Worm (Caenorhabditis elegans): Measurements from ENCODE around the gene rft-2.

Gene rft-2

DNA sequence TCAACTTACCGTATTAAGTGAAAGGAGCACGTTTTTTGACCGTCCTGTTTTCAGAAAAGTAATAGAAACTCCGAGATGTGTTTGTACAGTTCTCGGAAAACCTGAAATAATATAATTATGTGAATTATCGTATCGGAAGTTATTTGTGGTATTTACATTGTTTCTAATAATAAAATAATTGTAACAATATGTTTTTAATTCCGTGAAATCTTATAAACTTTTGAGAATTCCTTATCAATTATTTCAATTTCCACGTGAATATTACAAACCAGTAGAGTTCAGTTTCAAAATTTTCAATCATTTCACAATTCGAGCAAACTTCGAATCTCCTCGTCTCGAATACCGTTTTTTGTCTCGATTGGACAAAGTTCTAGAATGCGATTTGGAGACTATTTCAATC, 20.7 kb upstream of the rft-2 start, which contains the start of gene T08H10.3:
T08H10.3 (plus strand) TSS at position 301 of the 400 bp plus-strand sequence.
- no peak for TF ChIP-seq nhr-43 (tag; optimal IDR thresholded peaks at IDR 0.05; ENCODE audit: poor library complexity, severe bottlenecking)
- no peak for TF ChIP-seq ztf-4 (tag; optimal IDR thresholded peaks at IDR 0.05)
- TF ChIP-seq unc-62 (GFP tag; optimal IDR thresholded peaks at IDR 0.05) = no peak
- no peak for TF ChIP-seq hmg-11 (tag; optimal IDR thresholded peaks at IDR 0.05)
- no peak for TF ChIP-seq skn-1 (tag; optimal IDR thresholded peaks at IDR 0.05)
- TF ChIP-seq pha-4 (tag; optimal IDR thresholded peaks at IDR 0.05) = no peak
- no peak for TF ChIP-seq nhr-12 (tag; optimal IDR thresholded peaks at IDR 0.05)
- no peak for TF ChIP-seq nhr-67 (tag; optimal IDR thresholded peaks at IDR 0.05)
- no peak for TF ChIP-seq mml-1 (tag; optimal IDR thresholded peaks at IDR 0.05)
- no peak for TF ChIP-seq jun-1 (tag; optimal IDR thresholded peaks at IDR 0.05)
- no peak for TF ChIP-seq ceh-82 (tag; optimal IDR thresholded peaks at IDR 0.05)
- no peak for TF ChIP-seq lin-39 (tag; optimal IDR thresholded peaks at IDR 0.05)
- TF ChIP-seq unc-39 (tag; optimal IDR thresholded peaks at IDR 0.05) = no peak
- TF ChIP-seq zag-1 (tag; optimal IDR thresholded peaks at IDR 0.05) = no peak
- TF ChIP-seq ama-1 (optimal IDR thresholded peaks at IDR 0.05) = no peak
- no peak for TF ChIP-seq elt-3 (tag; optimal IDR thresholded peaks at IDR 0.05)
- TF ChIP-seq lin-15B (tag; optimal IDR thresholded peaks at IDR 0.05) = no peak
- TF ChIP-seq R02D3.7 (tag; optimal IDR thresholded peaks at IDR 0.05) = no peak
- no peak for TF ChIP-seq fkh-10 (GFP tag; optimal IDR thresholded peaks at IDR 0.05)
- TF ChIP-seq ceh-16 (tag; optimal IDR thresholded peaks at IDR 0.05) = no peak

DNA sequence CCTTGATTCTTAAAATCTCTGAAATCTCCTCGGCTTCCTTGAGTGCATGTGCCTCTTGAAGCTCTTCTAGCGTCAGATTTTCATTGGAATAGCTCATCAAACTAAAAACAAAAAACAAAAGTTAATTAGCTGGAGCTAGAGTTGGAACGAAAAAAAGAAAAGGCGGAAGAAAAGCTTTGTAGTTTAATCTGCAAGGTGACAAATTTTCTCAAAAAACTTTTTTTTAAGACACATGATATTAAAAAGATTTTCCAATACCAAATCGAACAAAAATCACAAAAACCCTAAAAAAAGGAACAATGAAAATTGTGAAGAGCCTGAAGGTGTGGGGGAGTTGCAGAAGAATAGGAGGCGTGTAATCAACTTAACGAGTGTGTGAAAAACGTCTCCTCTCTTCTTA, 4.3 kb upstream of the rft-2 start, which contains the start of gene gnrr-5:
gnrr-5 (minus strand) TSS at position 101 of the 400 bp plus-strand sequence.
- TF ChIP-seq fkh-2 (tag; optimal IDR thresholded peaks at IDR 0.05) = no peak
- TF ChIP-seq fkh-10 (GFP tag; optimal IDR thresholded peaks at IDR 0.05) = peak; percentile 10
- no peak for TF ChIP-seq ztf-11 (tag; optimal IDR thresholded peaks at IDR 0.05)
- no peak for TF ChIP-seq egl-27 (tag; optimal IDR thresholded peaks at IDR 0.05)

DNA sequence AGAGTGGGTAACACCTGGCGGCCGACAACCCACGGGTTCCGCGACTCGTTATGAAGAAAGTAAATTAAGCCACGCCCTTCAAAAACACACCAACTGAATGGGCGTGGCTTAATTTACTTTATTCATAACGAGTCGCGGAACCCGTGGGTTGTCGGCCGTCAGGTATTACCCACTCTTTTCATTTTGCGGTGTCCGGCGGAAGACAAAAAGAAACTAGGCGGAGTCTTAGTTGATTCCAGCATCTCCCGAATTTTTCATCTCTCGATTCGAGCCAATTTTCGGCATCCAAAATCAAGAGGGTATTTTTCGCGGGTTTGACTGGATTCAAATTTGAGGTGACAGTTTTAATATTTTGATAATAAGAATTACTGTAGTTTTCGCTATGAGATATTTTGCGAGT, 2.7 kb downstream of the rft-2 start:
- TF ChIP-seq ceh-28 (tag; optimal IDR thresholded peaks at IDR 0.05) (no peak), ztf-4 (tag; optimal IDR thresholded peaks at IDR 0.05) (no peak), mml-1 (tag; optimal IDR thresholded peaks at IDR 0.05) (no peak), unc-39 (tag; optimal IDR thresholded peaks at IDR 0.05) (no peak), aly-2 (tag; optimal IDR thresholded peaks at IDR 0.05) (no peak), hmg-11 (tag; optimal IDR thresholded peaks at IDR 0.05) (no peak), daf-12 (tag; optimal IDR thresholded peaks at IDR 0.05) (no peak), zag-1 (tag; optimal IDR thresholded peaks at IDR 0.05) (no peak), nhr-67 (tag; optimal IDR thresholded peaks at IDR 0.05) (no peak), pha-4 (tag; optimal IDR thresholded peaks at IDR 0.05) (no peak), nhr-12 (tag; optimal IDR thresholded peaks at IDR 0.05) (no peak), R02D3.7 (tag; optimal IDR thresholded peaks at IDR 0.05) (no peak), skn-1 (tag; optimal IDR thresholded peaks at IDR 0.05) (no peak), tbx-2 (tag; optimal IDR thresholded peaks at IDR 0.05) (no peak), sea-2 (GFP tag; optimal IDR thresholded peaks at IDR 0.05) (no peak), nhr-23 (tag; optimal IDR thresholded peaks at IDR 0.05) (no peak), fkh-10 (GFP tag; optimal IDR thresholded peaks at IDR 0.05) (no peak), nhr-25 (tag; optimal IDR thresholded peaks at IDR 0.05) (no peak), elt-1 (tag; optimal IDR thresholded peaks at IDR 0.05) (no peak), lin-39 (tag; optimal IDR thresholded peaks at IDR 0.05) (no peak)

DNA sequence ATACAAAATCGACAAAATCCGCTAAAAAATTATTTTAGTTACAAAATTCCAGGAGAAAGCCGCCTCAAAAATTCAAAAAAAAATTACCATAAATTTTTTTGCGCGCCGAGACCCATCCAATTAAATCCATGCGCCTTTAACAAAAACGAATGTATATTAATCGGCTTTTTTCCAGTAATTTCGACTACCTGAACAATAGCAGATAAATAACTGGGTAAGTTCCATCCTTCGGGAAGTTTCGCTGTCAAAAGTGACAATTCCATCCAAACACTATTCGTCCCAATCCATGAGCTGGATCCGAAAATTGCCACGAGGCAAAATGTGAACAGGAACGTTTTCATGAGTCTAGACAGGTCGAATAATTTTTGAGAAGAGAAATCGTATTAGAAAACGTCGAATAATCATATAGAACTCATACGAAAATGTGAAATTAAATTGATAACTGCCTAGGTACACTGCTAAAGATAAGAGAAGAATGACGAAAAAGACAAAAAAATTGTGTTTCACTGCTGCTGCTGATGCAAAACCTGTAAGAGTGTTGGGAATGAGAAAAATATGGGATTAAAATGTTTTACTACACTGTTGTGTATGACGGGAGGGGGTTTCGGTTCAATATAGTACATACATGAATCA, 7.5 kb downstream of the rft-2 start, which contains the start of gene rft-1:
rft-1 (minus strand) TSS at position 475 of the 633 bp plus-strand sequence.
- no peak for TF ChIP-seq egl-27 (tag; optimal IDR thresholded peaks at IDR 0.05)
- no peak for TF ChIP-seq ztf-4 (tag; optimal IDR thresholded peaks at IDR 0.05)
- TF ChIP-seq elt-2 (tag; optimal IDR thresholded peaks at IDR 0.05) = peak; percentile 50
- no peak for TF ChIP-seq unc-39 (tag; optimal IDR thresholded peaks at IDR 0.05)
- no peak for TF ChIP-seq lsy-12 (tag; optimal IDR thresholded peaks at IDR 0.05)
- no peak for TF ChIP-seq egl-5 (tag; optimal IDR thresholded peaks at IDR 0.05)
- no peak for TF ChIP-seq fos-1 (tag; optimal IDR thresholded peaks at IDR 0.05)
- peak; percentile 12 for TF ChIP-seq pqm-1 (tag; optimal IDR thresholded peaks at IDR 0.05)
- no peak for TF ChIP-seq elt-3 (tag; optimal IDR thresholded peaks at IDR 0.05)
